Worm (Caenorhabditis elegans) whole organism, late embryonic: ENCODE results near the gene C44C10.10.

Experiments used
- C08G9.2 ChIP-seq: sonication (generic microtip); optimal IDR thresholded peaks from 2 replicates; lab custom pipeline; 2016; ENCODE audit warnings: mild to moderate bottlenecking, missing genetic modification characterization, moderate library complexity, missing compliant biosample characterization
- C38D4.7 ChIP-seq: fragments of 200-800 bp; sonication (Bioruptor generic); optimal IDR thresholded peaks from 2 replicates; lab custom pipeline; 2018; ENCODE audit warnings: mild to moderate bottlenecking, missing genetic modification characterization, moderate library complexity, missing compliant biosample characterization
- F13H6.1 ChIP-seq: sonication (generic microtip); optimal IDR thresholded peaks from 2 replicates; lab custom pipeline; 2016; ENCODE audit warnings: missing genetic modification characterization, missing compliant biosample characterization
- K02D7.2 ChIP-seq: sonication (generic microtip); optimal IDR thresholded peaks from 2 replicates; lab custom pipeline; 2017; ENCODE audit warnings: mild to moderate bottlenecking, missing genetic modification characterization, missing compliant biosample characterization
- ama-1 ChIP-seq: fragments of 150-350 bp; optimal IDR thresholded peaks from 2 replicates; lab custom pipeline; 2014
- ceh-14 ChIP-seq: sonication (generic microtip); optimal IDR thresholded peaks from 2 replicates; lab custom pipeline; 2016; ENCODE audit warnings: missing genotype, missing genetic modification characterization, missing compliant biosample characterization
- ceh-2 ChIP-seq: sonication (generic microtip); optimal IDR thresholded peaks from 2 replicates; lab custom pipeline; 2016; ENCODE audit warnings: missing genotype, missing genetic modification characterization, missing compliant biosample characterization
- ceh-22 ChIP-seq: sonication (generic microtip); optimal IDR thresholded peaks from 2 replicates; lab custom pipeline; 2017; ENCODE audit warnings: missing biosample characterization, missing genetic modification characterization
- ceh-30 ChIP-seq: fragments of 150-350 bp; optimal IDR thresholded peaks from 2 replicates; lab custom pipeline; 2014; ENCODE audit warnings: missing biosample characterization, missing genetic modification characterization
- ceh-31 ChIP-seq: sonication (generic microtip); optimal IDR thresholded peaks from 2 replicates; lab custom pipeline; 2016; ENCODE audit warnings: missing genetic modification characterization, missing compliant biosample characterization
- ceh-45 ChIP-seq: fragments of 200-800 bp; sonication (Bioruptor generic); IDR thresholded peaks from 2 replicates; pipeline ENCODE4 v1.3.6; 2022; ENCODE audit warnings: missing genetic modification reagents, missing genetic modification characterization, missing compliant biosample characterization
- ceh-48 ChIP-seq: sonication (generic microtip); optimal IDR thresholded peaks from 2 replicates; lab custom pipeline; 2016; ENCODE audit warnings: missing genetic modification characterization, inconsistent platforms, missing compliant biosample characterization
- ceh-6 ChIP-seq: fragments of 200-800 bp; sonication (Bioruptor generic); optimal IDR thresholded peaks from 2 replicates; lab custom pipeline; 2018; ENCODE audit warnings: mild to moderate bottlenecking, missing genetic modification characterization, missing compliant biosample characterization
- ceh-9 ChIP-seq: sonication (generic microtip); optimal IDR thresholded peaks from 2 replicates; lab custom pipeline; 2016; ENCODE audit warnings: mild to moderate bottlenecking, missing genetic modification characterization, inconsistent platforms, missing compliant biosample characterization
- elt-4 ChIP-seq: sonication (generic microtip); optimal IDR thresholded peaks from 2 replicates; lab custom pipeline; 2016; ENCODE audit warnings: missing genetic modification characterization, missing compliant biosample characterization
- ets-4 ChIP-seq: sonication (generic microtip); optimal IDR thresholded peaks from 2 replicates; lab custom pipeline; 2016; ENCODE audit warnings: missing genetic modification characterization, missing compliant biosample characterization
- eyg-1 ChIP-seq: sonication (generic microtip); optimal IDR thresholded peaks from 2 replicates; lab custom pipeline; 2016; ENCODE audit warnings: missing genotype, missing genetic modification characterization, missing compliant biosample characterization
- fax-1 ChIP-seq: sonication (generic microtip); optimal IDR thresholded peaks from 2 replicates; lab custom pipeline; 2016; ENCODE audit warnings: missing genotype, missing genetic modification characterization, missing compliant biosample characterization
- fkh-10 ChIP-seq: fragments of 150-350 bp; optimal IDR thresholded peaks from 2 replicates; lab custom pipeline; 2014; ENCODE audit warnings: missing biosample characterization, missing genetic modification reagents, missing genetic modification characterization
- gmeb-2 ChIP-seq: sonication (generic microtip); optimal IDR thresholded peaks from 2 replicates; lab custom pipeline; 2016; ENCODE audit warnings: missing genetic modification characterization, inconsistent platforms, missing compliant biosample characterization
- hlh-13 ChIP-seq: fragments of 200-800 bp; sonication (Bioruptor generic); optimal IDR thresholded peaks from 2 replicates; lab custom pipeline; 2018; ENCODE audit warnings: mild to moderate bottlenecking, missing genetic modification characterization, missing compliant biosample characterization
- hlh-15 ChIP-seq: sonication (generic microtip); optimal IDR thresholded peaks from 2 replicates; lab custom pipeline; 2016; ENCODE audit warnings: missing genetic modification characterization, missing compliant biosample characterization
- hlh-6 ChIP-seq: sonication (generic microtip); optimal IDR thresholded peaks from 2 replicates; lab custom pipeline; 2016; ENCODE audit warnings: missing genotype, missing genetic modification characterization, missing compliant biosample characterization
- hlh-8 ChIP-seq: sonication (generic microtip); optimal IDR thresholded peaks from 2 replicates; lab custom pipeline; 2016; ENCODE audit warnings: missing genotype, missing genetic modification characterization, missing compliant biosample characterization
- lin-11 ChIP-seq: fragments of 200-800 bp; sonication (Bioruptor generic); optimal IDR thresholded peaks from 2 replicates; lab custom pipeline; 2018; ENCODE audit warnings: mild to moderate bottlenecking, missing genetic modification characterization, missing compliant biosample characterization
- mec-3 ChIP-seq: sonication (generic microtip); optimal IDR thresholded peaks from 2 replicates; lab custom pipeline; 2016; ENCODE audit warnings: borderline replicate concordance, missing genetic modification characterization, missing compliant biosample characterization
- nfya-1 ChIP-seq: sonication (generic microtip); optimal IDR thresholded peaks from 2 replicates; lab custom pipeline; 2017; ENCODE audit warnings: missing genetic modification characterization, mild to moderate bottlenecking, missing compliant biosample characterization, antibody characterized with exemption, moderate library complexity
- nhr-11 ChIP-seq: fragments of 150-350 bp; optimal IDR thresholded peaks from 2 replicates; lab custom pipeline; 2014; ENCODE audit warnings: missing biosample characterization, missing genetic modification characterization
- nhr-232 ChIP-seq: sonication (generic microtip); optimal IDR thresholded peaks from 2 replicates; lab custom pipeline; 2016; ENCODE audit warnings: missing genetic modification characterization, missing compliant biosample characterization
- npax-4 ChIP-seq: sonication (generic microtip); optimal IDR thresholded peaks from 2 replicates; lab custom pipeline; 2016; ENCODE audit warnings: missing genetic modification characterization, missing compliant biosample characterization
- pag-3 ChIP-seq: sonication (generic microtip); optimal IDR thresholded peaks from 2 replicates; lab custom pipeline; 2016; ENCODE audit warnings: missing compliant biosample characterization, missing genetic modification characterization, borderline replicate concordance
- pat-9 ChIP-seq: fragments of 200-800 bp; sonication (Bioruptor generic); optimal IDR thresholded peaks from 2 replicates; lab custom pipeline; 2018; ENCODE audit warnings: mild to moderate bottlenecking, missing genetic modification characterization, moderate library complexity, missing compliant biosample characterization
- pax-1 ChIP-seq: fragments of 150-350 bp; optimal IDR thresholded peaks from 2 replicates; lab custom pipeline; 2014; ENCODE audit warnings: missing biosample characterization, missing genetic modification characterization
- pha-2 ChIP-seq: sonication (generic microtip); optimal IDR thresholded peaks from 2 replicates; lab custom pipeline; 2017; ENCODE audit warnings: mild to moderate bottlenecking, missing genetic modification characterization, missing compliant biosample characterization
- pha-4 ChIP-seq: fragments of 150-350 bp; optimal IDR thresholded peaks from 2 replicates; lab custom pipeline; 2018; ENCODE audit warnings: missing biosample characterization, missing genetic modification reagents, missing genetic modification characterization
- ref-2 ChIP-seq: sonication (generic microtip); optimal IDR thresholded peaks from 2 replicates; lab custom pipeline; 2016; ENCODE audit warnings: missing genetic modification characterization, missing compliant biosample characterization
- rnt-1 ChIP-seq: sonication (generic microtip); optimal IDR thresholded peaks from 2 replicates; lab custom pipeline; 2016; ENCODE audit warnings: missing genetic modification characterization, missing compliant biosample characterization
- sdc-2 ChIP-seq: sonication (generic microtip); optimal IDR thresholded peaks from 2 replicates; lab custom pipeline; 2016; ENCODE audit warnings: missing genotype, missing genetic modification characterization, missing compliant biosample characterization
- sox-2 ChIP-seq: fragments of 200-800 bp; sonication (Bioruptor generic); IDR thresholded peaks from 2 replicates; pipeline ENCODE4 v1.3.6; 2022; ENCODE audit warnings: missing genetic modification reagents, missing genetic modification characterization, missing compliant biosample characterization
- syd-9 ChIP-seq: sonication (generic microtip); optimal IDR thresholded peaks from 2 replicates; lab custom pipeline; 2016; ENCODE audit warnings: mild to moderate bottlenecking, missing genetic modification characterization, moderate library complexity, missing compliant biosample characterization
- tbx-2 ChIP-seq: sonication (generic microtip); optimal IDR thresholded peaks from 2 replicates; lab custom pipeline; 2016; ENCODE audit warnings: missing genetic modification characterization, missing compliant biosample characterization
- tbx-7 ChIP-seq: sonication (generic microtip); optimal IDR thresholded peaks from 2 replicates; lab custom pipeline; 2016; ENCODE audit warnings: missing genotype, missing genetic modification characterization, missing compliant biosample characterization
- ttx-3 ChIP-seq: sonication (generic microtip); optimal IDR thresholded peaks from 2 replicates; lab custom pipeline; 2016; ENCODE audit warnings: missing genetic modification reagents, missing genetic modification characterization, missing compliant biosample characterization
- unc-55 ChIP-seq: sonication (generic microtip); optimal IDR thresholded peaks from 2 replicates; lab custom pipeline; 2017; ENCODE audit warnings: missing biosample characterization, missing genetic modification reagents, missing genetic modification characterization
- zip-5 ChIP-seq: sonication (generic microtip); optimal IDR thresholded peaks from 2 replicates; lab custom pipeline; 2016; ENCODE audit warnings: missing genetic modification characterization, missing compliant biosample characterization

The C44C10.10 gene

ce11 chrX:11680851-11681250, 9.3 kb upstream of the C44C10.10 start, which contains the start of gene T04F8.7:
Gene T04F8.7, minus strand, starts transcription at chrX:11680980.
- no peak for TF ChIP-seq mec-3 (tag; lab: Kevin White, UChicago)
- TF ChIP-seq nhr-232 = no peak
- TF ChIP-seq syd-9 (tag; lab: Kevin White, UChicago) = no peak
- TF ChIP-seq ceh-30 = no peak
- TF ChIP-seq lin-11 (tag; lab: Kevin White, UChicago) = no peak
- no peak for TF ChIP-seq ceh-9 (tag; lab: Kevin White, UChicago)
- no peak for TF ChIP-seq ama-1 (lab: Kevin White, UChicago)
- TF ChIP-seq ceh-45 (GFP tag; lab: Robert Waterston, UW) = no peak
- no peak for TF ChIP-seq pag-3
- no peak for TF ChIP-seq hlh-6
- TF ChIP-seq nhr-11 (tag; lab: Kevin White, UChicago) = no peak
- TF ChIP-seq pax-1 (tag; lab: Kevin White, UChicago) = no peak
- no peak for TF ChIP-seq eyg-1
- TF ChIP-seq fax-1 (tag; lab: Kevin White, UChicago) = no peak
- no peak for TF ChIP-seq fkh-10 (GFP tag; lab: Kevin White, UChicago)

DNA sequence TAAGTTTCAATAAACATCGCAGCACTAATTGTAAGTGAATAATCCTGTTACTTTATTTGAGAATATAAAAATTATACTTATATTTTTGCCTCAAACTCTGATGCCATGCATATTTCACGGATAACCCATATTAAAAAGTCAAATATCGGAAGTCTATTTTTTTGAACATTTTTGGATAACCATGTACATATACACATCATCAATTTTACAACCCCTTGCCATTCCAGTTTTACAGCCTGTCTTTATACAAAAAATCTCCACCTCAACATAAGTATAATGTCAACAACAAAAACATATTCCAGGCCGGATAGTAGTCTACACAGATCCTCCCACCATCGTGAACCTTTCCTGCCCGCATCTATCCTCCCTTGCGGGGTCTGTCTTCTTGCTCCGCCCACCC, 5.9 kb upstream of the C44C10.10 start, which contains the start of gene hnd-1:
Gene hnd-1 (plus strand): TSS at position 301 of the 400 bp plus-strand sequence.
- TF ChIP-seq ceh-6 (GFP tag; lab: Kevin White, UChicago) (no peak), hlh-8 (tag; lab: Kevin White, UChicago) (no peak), K02D7.2 (tag; lab: Kevin White, UChicago) (no peak), ceh-14 (tag; lab: Kevin White, UChicago) (no peak), rnt-1 (tag; lab: Kevin White, UChicago) (no peak), hlh-6 (no peak), ceh-22 (tag; lab: Kevin White, UChicago) (no peak), ceh-31 (tag; lab: Kevin White, UChicago) (no peak), pag-3 (no peak), hlh-13 (GFP tag; lab: Kevin White, UChicago) (no peak)

DNA sequence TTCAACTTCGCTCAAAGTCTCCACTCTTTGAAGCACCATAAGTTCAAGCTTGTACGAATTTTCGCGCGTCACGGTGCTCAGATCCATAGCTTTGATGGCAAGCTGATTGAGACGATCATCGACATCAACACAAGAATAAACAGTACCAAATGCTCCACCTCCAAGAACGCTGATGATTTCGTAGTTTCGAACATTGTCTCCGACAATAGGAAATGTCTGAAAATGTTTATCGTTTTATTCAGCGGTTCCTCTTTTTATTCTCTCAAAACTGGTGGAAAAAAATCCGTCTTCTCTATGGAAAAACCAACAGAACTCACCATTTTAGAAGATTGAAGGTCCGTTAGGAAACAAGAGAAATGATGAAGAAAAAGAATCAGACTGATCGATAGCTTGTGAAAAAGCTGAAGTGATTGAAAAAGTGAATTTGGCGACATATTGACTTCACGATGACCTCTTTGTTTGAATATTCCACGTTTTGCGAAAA, 2.2 kb upstream of the C44C10.10 start, which contains the start of gene C44C10.7:
Gene C44C10.7 (minus strand): TSS at position 434 of the 484 bp plus-strand sequence.
- TF ChIP-seq ttx-3 (tag; lab: Kevin White, UChicago) (no peak), F13H6.1 (tag; lab: Kevin White, UChicago) (no peak), ets-4 (tag; lab: Kevin White, UChicago) (no peak), sox-2 (GFP tag; lab: Robert Waterston, UW) (no peak), sdc-2 (no peak), ref-2 (tag; lab: Kevin White, UChicago) (no peak), ceh-22 (tag; lab: Kevin White, UChicago) (no peak), tbx-7 (tag; lab: Kevin White, UChicago) (no peak), C38D4.7 (GFP tag; lab: Kevin White, UChicago) (no peak), zip-5 (tag; lab: Kevin White, UChicago) (no peak), npax-4 (tag; lab: Kevin White, UChicago) (no peak), ceh-14 (tag; lab: Kevin White, UChicago) (no peak), nhr-11 (tag; lab: Kevin White, UChicago) (no peak), gmeb-2 (no peak), pax-1 (tag; lab: Kevin White, UChicago) (no peak), pag-3 (no peak), unc-55 (no peak), hlh-8 (tag; lab: Kevin White, UChicago) (no peak), pha-2 (tag; lab: Kevin White, UChicago) (no peak), elt-4 (tag; lab: Kevin White, UChicago) (no peak)

- TF ChIP-seq hlh-15 (no peak), ceh-31 (tag; lab: Kevin White, UChicago) (peak; percentile 74), C08G9.2 (tag; lab: Kevin White, UChicago) (peak; percentile 42), C38D4.7 (GFP tag; lab: Kevin White, UChicago) (no peak), tbx-2 (tag; lab: Kevin White, UChicago) (peak; percentile 57), mec-3 (tag; lab: Kevin White, UChicago) (no peak), nfya-1 (tag; lab: Kevin White, UChicago) (peak; percentile 41), ceh-30 (no peak), ceh-48 (tag; lab: Kevin White, UChicago) (no peak), pat-9 (no peak), ets-4 (tag; lab: Kevin White, UChicago) (peak; percentile 42), sdc-2 (peak; percentile 3), pha-4 (tag; lab: Kevin White, UChicago) (no peak), ceh-2 (tag; lab: Kevin White, UChicago) (peak; percentile 56), ceh-9 (tag; lab: Kevin White, UChicago) (no peak), lin-11 (tag; lab: Kevin White, UChicago) (no peak)
Measured at ce11 chrX:11693092-11693491, 3.0 kb downstream of the C44C10.10 start, which contains the start of gene smcl-1. Gene smcl-1, plus strand, starts transcription at chrX:11693464.
